Fruit fly (Drosophila melanogaster): Measurements from ENCODE around the gene CG9175.

Gene CG9175

dm6 chr2L:6051212-6051621 is 47.5 kb downstream of the CG9175 start (continued):
- TF ChIP-seq CG13296 (GFP tag; optimal IDR thresholded peaks at IDR 0.05) (peak; percentile 99), CG5245 (GFP tag; optimal IDR thresholded peaks at IDR 0.05) (peak; percentile 90), fd102C (GFP tag; optimal IDR thresholded peaks at IDR 0.05) (peak; percentile 64), ranshi (GFP tag; IDR thresholded peaks at IDR 0.05) (peak; percentile 93), CG5953 (GFP tag; IDR thresholded peaks at IDR 0.05) (peak; percentile 90), lbe (GFP tag; optimal IDR thresholded peaks at IDR 0.05) (peak; percentile 93), CG34376 (GFP tag; optimal IDR thresholded peaks at IDR 0.05) (peak; percentile 98), wor (GFP tag; IDR thresholded peaks at IDR 0.05) (peak; percentile 91), chinmo (GFP tag; IDR thresholded peaks at IDR 0.05; ENCODE audit: partially characterized antibody) (no peak), CG6175 (GFP tag; IDR thresholded peaks at IDR 0.05) (no peak), CG17568 (GFP tag; optimal IDR thresholded peaks at IDR 0.05) (no peak), CG31365 (tag; optimal IDR thresholded peaks at IDR 0.05) (peak; percentile 91), CG1792 (GFP tag; optimal IDR thresholded peaks at IDR 0.05) (peak; percentile 90), CG18262 (tag; optimal IDR thresholded peaks at IDR 0.05) (peak; percentile 97), pita (GFP tag; optimal IDR thresholded peaks at IDR 0.05) (no peak), Oli (tag; optimal IDR thresholded peaks at IDR 0.05) (peak; percentile 95), br (optimal IDR thresholded peaks at IDR 0.05) (no peak), CG11085 (GFP tag; IDR thresholded peaks at IDR 0.05) (peak; percentile 50; the same call in 1 of the 2 replicates), Gsc (GFP tag; IDR thresholded peaks at IDR 0.05) (no peak; the same call in 1 of the 2 replicates), vvl (GFP tag; IDR thresholded peaks at IDR 0.05) (peak; percentile 99), CG1603 (tag; optimal IDR thresholded peaks at IDR 0.05) (peak; percentile 97), CG11560 (tag; IDR thresholded peaks at IDR 0.05) (peak; percentile 56; the same call in 2 of the 3 replicates), CG9876 (GFP tag; optimal IDR thresholded peaks at IDR 0.05) (peak; percentile 76), fru (optimal IDR thresholded peaks at IDR 0.05) (no peak), Dp (GFP tag; optimal IDR thresholded peaks at IDR 0.05) (no peak), NfI (GFP tag; optimal IDR thresholded peaks at IDR 0.05) (peak; percentile 95), CG17385 (GFP tag; optimal IDR thresholded peaks at IDR 0.05) (peak; percentile 94), sisA (GFP tag; IDR thresholded peaks at IDR 0.05) (peak; percentile 76), CG43689 (GFP tag; IDR thresholded peaks at IDR 0.05) (peak; percentile 71), YL-1 (GFP tag; optimal IDR thresholded peaks at IDR 0.05) (peak; percentile 83), HLH4C (GFP tag; IDR thresholded peaks at IDR 0.05; ENCODE audit: partially characterized antibody) (no peak), CG8944 (GFP tag; optimal IDR thresholded peaks at IDR 0.05) (peak; percentile 77), ap (GFP tag; IDR thresholded peaks at IDR 0.05) (peak; percentile 89), Dek (tag; optimal IDR thresholded peaks at IDR 0.05) (peak; percentile 95), CG12744 (GFP tag; optimal IDR thresholded peaks at IDR 0.05) (peak; percentile 93), CG16815 (GFP tag; optimal IDR thresholded peaks at IDR 0.05) (peak; percentile 72), zfh2 (GFP tag; optimal IDR thresholded peaks at IDR 0.05) (peak; percentile 85), odd (GFP tag; optimal IDR thresholded peaks at IDR 0.05) (peak; percentile 97), CG12155 (GFP tag; optimal IDR thresholded peaks at IDR 0.05) (peak; percentile 89), her (GFP tag; optimal IDR thresholded peaks at IDR 0.05) (peak; percentile 95), Fer2 (tag; optimal IDR thresholded peaks at IDR 0.05) (peak; percentile 91), Jarid2 (GFP tag; optimal IDR thresholded peaks at IDR 0.05) (peak; percentile 79), crc (GFP tag; optimal IDR thresholded peaks at IDR 0.05) (peak; percentile 90), Sry-β (GFP tag; optimal IDR thresholded peaks at IDR 0.05) (peak; percentile 60), bsh (GFP tag; optimal IDR thresholded peaks at IDR 0.05) (peak; percentile 93 to 97), CG30431 (GFP tag; optimal IDR thresholded peaks at IDR 0.05) (peak; percentile 84), MBD-R2 (GFP tag; IDR thresholded peaks at IDR 0.05) (peak; percentile 86), tgo (GFP tag; IDR thresholded peaks at IDR 0.05) (peak; percentile 94), CG2889 (GFP tag; IDR thresholded peaks at IDR 0.05) (peak; percentile 82), Nf-YC (tag; optimal IDR thresholded peaks at IDR 0.05) (peak; percentile 87), CG14965 (GFP tag; optimal IDR thresholded peaks at IDR 0.05; ENCODE audit: borderline replicate concordance) (peak; percentile 62), CG12299 (tag; optimal IDR thresholded peaks at IDR 0.05) (peak; percentile 97)
